Worm (Caenorhabditis elegans): ENCODE measurements around the gene nlp-5.

Gene nlp-5

DNA sequence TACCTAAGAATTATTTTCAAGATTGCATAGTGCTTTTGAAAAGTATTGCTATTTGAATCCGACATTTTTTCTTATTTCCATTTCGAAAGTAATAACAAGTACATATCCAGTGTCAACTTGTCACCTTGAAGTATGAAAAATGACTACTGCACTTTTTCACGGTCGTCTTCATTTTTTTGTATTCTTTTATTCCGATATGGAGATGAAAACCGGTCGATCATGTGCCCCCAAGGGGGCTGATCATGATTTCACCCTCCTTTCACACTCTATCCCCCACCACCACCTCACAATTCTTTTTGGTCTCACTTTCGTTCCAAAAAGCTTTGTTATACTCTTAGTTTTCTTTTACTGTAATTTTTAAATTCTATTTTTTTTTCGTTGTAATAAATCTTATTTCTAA is 12.3 kb upstream of the nlp-5 start:
- no peak for TF ChIP-seq cog-1 (tag; optimal IDR thresholded peaks at IDR 0.05)
- TF ChIP-seq klf-2 (GFP tag; conservative IDR thresholded peaks at IDR 0.05) = no peak
- no peak for TF ChIP-seq T22C8.4 (GFP tag; IDR thresholded peaks at IDR 0.05)
- no peak for TF ChIP-seq ztf-29 (GFP tag; IDR thresholded peaks at IDR 0.05)
- no peak for TF ChIP-seq ref-1 (GFP tag; conservative IDR thresholded peaks at IDR 0.05)
- TF ChIP-seq ztf-23 (GFP tag; IDR thresholded peaks at IDR 0.05) = no peak
- TF ChIP-seq tab-1 (GFP tag; IDR thresholded peaks at IDR 0.05) = no peak
- no peak for TF ChIP-seq med-1 (GFP tag; optimal IDR thresholded peaks at IDR 0.05; ENCODE audit: insufficient read depth)
- no peak for TF ChIP-seq flt-1 (GFP tag; IDR thresholded peaks at IDR 0.05)

DNA sequence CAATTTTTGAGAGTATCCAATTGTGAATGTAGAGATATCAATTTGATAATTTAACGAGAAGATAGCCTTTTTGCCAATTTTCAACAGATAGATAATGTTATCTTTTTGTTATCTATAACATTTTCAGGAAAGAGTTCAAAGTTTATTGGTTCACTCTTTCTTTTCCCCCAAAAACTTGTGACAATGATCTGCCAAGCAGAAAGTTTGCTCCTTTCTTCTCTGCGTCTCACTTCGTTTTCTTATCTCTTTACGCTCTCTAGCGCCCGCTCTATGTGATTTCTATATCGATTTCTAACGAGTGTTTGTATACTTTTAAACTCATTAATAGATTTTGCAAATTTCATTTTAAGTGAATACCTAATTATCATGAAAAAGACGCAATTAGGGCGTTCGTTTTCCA is 11.8 kb upstream of the nlp-5 start:
- TF ChIP-seq cog-1 (tag; optimal IDR thresholded peaks at IDR 0.05) (no peak), klf-2 (GFP tag; conservative IDR thresholded peaks at IDR 0.05) (no peak), ztf-23 (GFP tag; IDR thresholded peaks at IDR 0.05) (no peak), T22C8.4 (GFP tag; IDR thresholded peaks at IDR 0.05) (no peak), ref-1 (GFP tag; conservative IDR thresholded peaks at IDR 0.05) (no peak), ztf-29 (GFP tag; IDR thresholded peaks at IDR 0.05) (no peak), tab-1 (GFP tag; IDR thresholded peaks at IDR 0.05) (no peak), flt-1 (GFP tag; IDR thresholded peaks at IDR 0.05) (no peak)

DNA sequence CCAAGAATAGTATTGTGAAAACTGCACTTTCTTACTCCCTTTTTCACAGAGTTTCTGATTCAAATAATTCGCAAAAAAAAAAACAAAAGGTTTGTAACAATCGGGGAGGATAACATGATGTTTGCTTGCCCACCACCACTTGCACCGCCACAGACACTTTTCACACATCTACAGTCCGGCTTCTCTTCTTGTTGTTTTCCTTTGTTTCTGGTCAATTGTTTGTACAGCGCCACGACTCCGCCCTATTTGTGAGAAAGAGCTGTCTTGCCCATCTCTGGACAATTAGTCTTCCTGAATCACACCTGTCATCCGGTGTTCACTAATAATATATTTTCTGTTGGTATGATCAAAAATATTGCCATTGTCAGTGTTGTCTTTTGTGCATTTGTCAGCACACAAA is 7.3 kb upstream of the nlp-5 start, which contains the start of gene M110.9:
Gene M110.9, plus strand, starts transcription at position 301 of the 400 bp plus-strand sequence.
- TF ChIP-seq cog-1 (tag; optimal IDR thresholded peaks at IDR 0.05) (no peak), klf-2 (GFP tag; conservative IDR thresholded peaks at IDR 0.05) (no peak)

DNA sequence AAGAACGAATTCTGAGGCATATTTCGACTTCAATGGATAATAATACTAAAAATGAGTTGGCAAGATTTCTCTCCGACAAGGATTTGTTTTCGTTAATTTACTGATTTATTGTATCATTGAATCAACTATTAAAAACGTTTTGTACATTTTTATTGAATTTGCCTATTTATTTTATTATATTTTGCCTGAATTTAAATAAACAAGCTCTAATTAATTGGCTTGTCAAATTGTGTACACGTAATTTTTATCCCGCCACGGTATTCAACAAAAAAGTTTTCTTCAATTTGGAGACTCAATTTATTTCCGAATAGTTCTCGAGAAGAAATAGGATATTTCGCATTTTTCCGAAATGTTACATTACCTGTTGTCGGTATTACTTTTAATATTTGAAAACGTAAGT is 5.8 kb upstream of the nlp-5 start, which contains the start of gene M110.7:
Gene M110.7, plus strand, starts transcription at position 301 of the 400 bp plus-strand sequence.
- no peak for TF ChIP-seq ztf-23 (GFP tag; IDR thresholded peaks at IDR 0.05)
- TF ChIP-seq klf-2 (GFP tag; conservative IDR thresholded peaks at IDR 0.05) = no peak

DNA sequence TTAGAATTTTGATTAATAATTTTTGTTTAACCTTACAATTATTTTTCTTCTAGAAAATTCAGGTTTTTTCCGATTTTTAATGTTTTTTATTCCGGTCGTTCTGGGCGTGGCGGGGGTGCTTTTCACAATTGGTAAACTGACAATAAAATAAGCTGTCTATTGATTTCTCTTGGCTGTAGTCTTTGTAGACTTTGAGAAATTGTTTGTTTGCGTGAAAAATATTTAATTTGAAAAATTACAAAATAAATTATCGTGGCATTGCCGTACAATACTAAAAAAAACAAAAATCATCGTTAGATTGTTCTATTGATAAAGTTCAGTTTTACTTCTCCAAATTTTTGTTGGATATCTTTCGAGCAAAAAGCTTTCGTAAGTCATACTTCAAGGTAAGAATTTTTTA is 8.2 kb downstream of the nlp-5 start, which contains the start of gene F35C11.3:
Gene F35C11.3, plus strand, starts transcription at position 301 of the 400 bp plus-strand sequence.
- TF ChIP-seq tab-1 (GFP tag; IDR thresholded peaks at IDR 0.05) (no peak), flt-1 (GFP tag; IDR thresholded peaks at IDR 0.05) (no peak)

DNA sequence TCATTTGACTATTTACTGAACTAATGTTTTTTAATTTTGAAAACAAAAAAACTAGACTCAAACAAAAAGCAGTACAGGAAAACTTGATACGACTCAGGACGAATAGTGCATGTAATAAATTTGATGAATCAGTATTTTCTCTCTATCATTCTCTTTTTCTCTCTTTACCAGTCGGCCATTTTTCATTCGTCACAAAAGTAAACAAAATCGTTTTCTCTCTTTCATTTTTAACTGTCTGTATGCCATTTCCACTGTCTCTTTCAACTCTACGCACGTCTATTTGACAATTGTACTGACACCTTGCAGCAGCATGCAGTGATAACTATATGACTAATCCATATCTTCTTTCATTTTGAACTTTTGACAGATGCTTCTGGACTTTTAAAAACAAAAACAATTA is 10.5 kb downstream of the nlp-5 start, which contains the start of the genes F35C11.2 and F35C11.4:
Gene F35C11.2, minus strand, starts transcription at position 90 of the 400 bp plus-strand sequence.
Gene F35C11.4, plus strand, starts transcription at position 260 of the 400 bp plus-strand sequence.
- TF ChIP-seq cog-1 (tag; optimal IDR thresholded peaks at IDR 0.05) (no peak), ztf-23 (GFP tag; IDR thresholded peaks at IDR 0.05) (no peak), med-1 (GFP tag; optimal IDR thresholded peaks at IDR 0.05; ENCODE audit: insufficient read depth) (no peak), klf-2 (GFP tag; conservative IDR thresholded peaks at IDR 0.05) (no peak), flt-1 (GFP tag; IDR thresholded peaks at IDR 0.05) (no peak), ref-1 (GFP tag; conservative IDR thresholded peaks at IDR 0.05) (no peak), tab-1 (GFP tag; IDR thresholded peaks at IDR 0.05) (no peak), ztf-29 (GFP tag; IDR thresholded peaks at IDR 0.05) (no peak), T22C8.4 (GFP tag; IDR thresholded peaks at IDR 0.05) (no peak)

DNA sequence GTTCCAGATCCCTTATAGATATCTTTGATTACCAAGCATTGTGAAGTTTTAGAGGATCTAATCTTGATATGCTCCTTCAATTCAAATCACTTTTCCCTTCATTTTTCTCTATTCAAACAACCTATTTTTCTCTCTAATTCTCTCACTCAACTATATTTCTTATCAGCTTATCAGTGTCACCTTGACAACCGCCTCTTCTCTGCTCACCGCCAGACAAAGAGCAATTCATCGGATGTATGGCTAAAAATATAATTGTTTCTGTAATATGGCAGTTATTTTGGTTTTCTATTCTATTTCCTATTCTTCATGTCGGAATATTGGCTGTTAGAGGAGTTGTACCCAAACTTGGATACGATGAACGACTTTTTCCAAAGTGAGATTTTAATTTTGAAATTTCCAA is 11.5 kb downstream of the nlp-5 start:
- TF ChIP-seq ztf-23 (GFP tag; IDR thresholded peaks at IDR 0.05) (no peak), flt-1 (GFP tag; IDR thresholded peaks at IDR 0.05) (no peak), ref-1 (GFP tag; conservative IDR thresholded peaks at IDR 0.05) (no peak)

DNA sequence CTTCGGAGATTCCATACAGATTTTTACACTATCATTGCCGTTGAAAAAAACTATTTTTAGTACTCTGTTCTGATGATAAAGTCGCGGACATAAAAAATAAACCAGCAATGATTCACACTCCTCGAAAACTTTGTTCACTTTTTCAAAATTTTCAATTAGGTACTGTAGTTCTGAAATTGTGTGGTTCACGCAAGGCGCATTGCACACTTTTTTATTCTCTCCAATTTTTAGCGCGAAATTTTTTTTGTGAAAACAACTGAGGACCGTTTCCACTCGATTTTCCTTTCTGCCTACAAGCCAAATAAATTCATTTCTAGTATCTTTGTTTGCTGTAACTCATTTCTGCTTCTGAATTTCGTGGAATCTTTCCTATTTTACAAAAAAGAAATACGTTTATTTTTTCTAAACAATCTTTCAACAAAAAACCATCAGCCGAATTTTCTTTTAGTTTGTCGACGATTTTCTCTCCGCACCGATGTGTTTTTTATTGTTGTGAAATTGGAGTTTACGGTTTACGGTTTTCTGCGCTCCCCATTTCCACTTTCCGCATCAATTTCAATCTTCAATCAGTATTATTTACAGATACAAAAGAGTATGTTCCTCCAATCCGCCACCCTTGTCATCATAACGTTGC is 15.0 kb downstream of the nlp-5 start, which contains the start of gene F35C11.5:
Gene F35C11.5, plus strand, starts transcription at position 584 of the 634 bp plus-strand sequence.
- TF ChIP-seq tab-1 (GFP tag; IDR thresholded peaks at IDR 0.05) (no peak), ref-1 (GFP tag; conservative IDR thresholded peaks at IDR 0.05) (no peak), cog-1 (tag; optimal IDR thresholded peaks at IDR 0.05) (no peak), ztf-29 (GFP tag; IDR thresholded peaks at IDR 0.05) (no peak), ztf-23 (GFP tag; IDR thresholded peaks at IDR 0.05) (no peak), flt-1 (GFP tag; IDR thresholded peaks at IDR 0.05) (no peak), T22C8.4 (GFP tag; IDR thresholded peaks at IDR 0.05) (no peak), med-1 (GFP tag; optimal IDR thresholded peaks at IDR 0.05; ENCODE audit: insufficient read depth) (no peak), klf-2 (GFP tag; conservative IDR thresholded peaks at IDR 0.05) (no peak)

DNA sequence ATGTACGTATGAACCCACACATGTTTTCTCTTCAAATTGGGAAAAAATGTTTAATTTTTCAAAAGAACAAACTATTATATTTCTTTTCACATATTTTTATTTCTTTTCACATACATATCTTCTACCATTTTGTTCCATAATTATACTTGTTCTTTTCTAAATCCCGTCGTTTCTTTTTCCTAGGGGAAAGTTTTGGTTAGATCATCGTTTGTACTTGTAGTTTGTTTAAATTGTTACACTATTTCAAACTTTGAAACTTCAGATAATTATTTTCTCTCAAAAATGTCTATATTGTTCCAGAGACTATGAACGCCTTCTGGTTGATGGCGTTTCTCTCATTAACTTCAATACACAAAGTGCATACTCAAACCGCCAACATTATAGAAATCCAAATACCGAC is 17.8 kb downstream of the nlp-5 start, which contains the start of gene F35C11.7:
Gene F35C11.7, plus strand, starts transcription at position 301 of the 400 bp plus-strand sequence.
- TF ChIP-seq cog-1 (tag; optimal IDR thresholded peaks at IDR 0.05) (no peak), tab-1 (GFP tag; IDR thresholded peaks at IDR 0.05) (no peak), T22C8.4 (GFP tag; IDR thresholded peaks at IDR 0.05) (no peak), ztf-23 (GFP tag; IDR thresholded peaks at IDR 0.05) (no peak), ref-1 (GFP tag; conservative IDR thresholded peaks at IDR 0.05) (no peak), ztf-29 (GFP tag; IDR thresholded peaks at IDR 0.05) (no peak), flt-1 (GFP tag; IDR thresholded peaks at IDR 0.05) (no peak), med-1 (GFP tag; optimal IDR thresholded peaks at IDR 0.05; ENCODE audit: insufficient read depth) (no peak)

DNA sequence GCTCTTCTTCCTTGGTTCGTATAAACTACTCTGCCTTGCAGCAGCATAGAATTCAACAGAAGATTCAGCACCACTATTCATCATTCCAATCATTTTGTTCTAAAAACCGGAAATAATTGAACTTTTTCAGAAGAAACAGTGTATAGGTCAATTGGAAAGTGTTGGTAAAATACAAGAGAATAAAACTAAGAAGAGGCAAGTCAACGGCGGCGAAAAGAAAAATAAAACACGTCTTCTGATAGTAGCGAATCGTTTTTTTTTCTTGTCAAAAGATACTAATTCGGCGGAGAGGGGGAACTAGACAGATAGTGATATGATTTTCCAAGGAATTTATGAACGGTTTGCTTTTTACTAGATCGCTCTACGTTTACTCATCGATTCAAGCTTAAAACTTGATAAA is 20.8 kb downstream of the nlp-5 start, which contains the start of gene F35C11.6:
Gene F35C11.6, minus strand, starts transcription at position 101 of the 400 bp plus-strand sequence.
- TF ChIP-seq flt-1 (GFP tag; IDR thresholded peaks at IDR 0.05) (no peak), T22C8.4 (GFP tag; IDR thresholded peaks at IDR 0.05) (no peak), ztf-23 (GFP tag; IDR thresholded peaks at IDR 0.05) (no peak), ztf-29 (GFP tag; IDR thresholded peaks at IDR 0.05) (no peak), ref-1 (GFP tag; conservative IDR thresholded peaks at IDR 0.05) (no peak), cog-1 (tag; optimal IDR thresholded peaks at IDR 0.05) (no peak), tab-1 (GFP tag; IDR thresholded peaks at IDR 0.05) (no peak), klf-2 (GFP tag; conservative IDR thresholded peaks at IDR 0.05) (no peak), med-1 (GFP tag; optimal IDR thresholded peaks at IDR 0.05; ENCODE audit: insufficient read depth) (no peak)
